Fruit fly (Drosophila melanogaster) whole organism, embryonic: ENCODE measurements around the gene RapGAP1.

ENCODE experiments used
- ATbp ChIP-seq: fragments of 200-800 bp; sonication (Bioruptor generic); optimal IDR thresholded peaks from 2 replicates; lab custom pipeline; 2017; ENCODE audit warnings: missing biosample characterization, mild to moderate bottlenecking, missing genetic modification characterization, missing genetic modification reagents
- Ada2b ChIP-seq: fragments of 200-800 bp; sonication (Bioruptor generic); IDR thresholded peaks from 2 replicates; pipeline ENCODE4 v1.3.6; 2022; ENCODE audit warnings: missing biosample characterization, missing genetic modification characterization
- Awh ChIP-seq: fragments of 200-800 bp; sonication (Bioruptor generic); IDR thresholded peaks from 2 replicates; pipeline ENCODE4, ENCODE4 v1.3.6; 2022; ENCODE audit warnings: missing biosample characterization, missing genetic modification characterization
- B-H1 ChIP-seq: fragments of 200-800 bp; sonication (Bioruptor generic); IDR thresholded peaks from 3 replicates; pipeline ENCODE4 v1.3.6; 2022; ENCODE audit warnings: missing biosample characterization, missing genetic modification characterization
- BEAF-32 ChIP-seq: fragments of 200-800 bp; sonication (Bioruptor generic); optimal IDR thresholded peaks from 3 replicates; lab custom pipeline; 2017; ENCODE audit warnings: missing biosample characterization, missing genetic modification characterization, mild to moderate bottlenecking, moderate library complexity, missing genetic modification reagents
- CG10321 ChIP-seq: fragments of 200-800 bp; sonication (Bioruptor generic); IDR thresholded peaks from 2 replicates; pipeline ENCODE4 v1.3.6; 2022; ENCODE audit warnings: missing biosample characterization, missing genetic modification characterization
- CG11398 ChIP-seq: fragments of 200-800 bp; sonication (Bioruptor generic); optimal IDR thresholded peaks from 2 replicates; lab custom pipeline; 2016; ENCODE audit warnings: missing biosample characterization, missing genetic modification characterization
- CG11504 ChIP-seq: fragments of 200-800 bp; sonication (Bioruptor generic); optimal IDR thresholded peaks from 3 replicates; lab custom pipeline; 2019; ENCODE audit warnings: missing biosample characterization, mild to moderate bottlenecking, missing genetic modification characterization, moderate library complexity
- CG12071 ChIP-seq: fragments of 200-800 bp; sonication (Bioruptor generic); optimal IDR thresholded peaks from 3 replicates; lab custom pipeline; 2018; ENCODE audit warnings: missing biosample characterization, mild to moderate bottlenecking, missing genetic modification characterization
- CG13894 ChIP-seq: fragments of 200-800 bp; sonication (Bioruptor generic); optimal IDR thresholded peaks from 3 replicates; lab custom pipeline; 2018; ENCODE audit warnings: missing biosample characterization, mild to moderate bottlenecking, missing genetic modification characterization, moderate library complexity
- CG14050 ChIP-seq: fragments of 200-800 bp; sonication (Bioruptor generic); IDR thresholded peaks from 3 replicates; pipeline ENCODE4 v1.3.6; 2022; ENCODE audit warnings: missing biosample characterization, missing genetic modification characterization
- CG14710 ChIP-seq: fragments of 200-800 bp; sonication (Bioruptor generic); optimal IDR thresholded peaks from 3 replicates; lab custom pipeline; 2019; ENCODE audit warnings: missing biosample characterization, mild to moderate bottlenecking, missing genetic modification characterization, moderate library complexity
- CG1647 ChIP-seq: fragments of 200-800 bp; sonication (Bioruptor generic); optimal IDR thresholded peaks from 3 replicates; lab custom pipeline; 2016; ENCODE audit warnings: missing biosample characterization, missing genetic modification characterization
- CG30403 ChIP-seq: fragments of 200-800 bp; sonication (Bioruptor generic); optimal IDR thresholded peaks from 3 replicates; lab custom pipeline; 2016; ENCODE audit warnings: missing biosample characterization, missing genetic modification characterization
- CG3281 ChIP-seq: fragments of 200-800 bp; sonication (Bioruptor generic); optimal IDR thresholded peaks from 3 replicates; lab custom pipeline; 2017; ENCODE audit warnings: missing biosample characterization, mild to moderate bottlenecking, missing genetic modification characterization
- CG4820 ChIP-seq: fragments of 200-800 bp; sonication (Bioruptor generic); optimal IDR thresholded peaks from 3 replicates; lab custom pipeline; 2016; ENCODE audit warnings: missing biosample characterization, missing genetic modification characterization
- CG5245 ChIP-seq: fragments of 200-800 bp; sonication (Bioruptor generic); optimal IDR thresholded peaks from 3 replicates; lab custom pipeline; 2016; ENCODE audit warnings: missing biosample characterization, missing genetic modification characterization
- CG7556 ChIP-seq: fragments of 200-800 bp; sonication (Bioruptor generic); optimal IDR thresholded peaks from 2 replicates; lab custom pipeline; 2017; ENCODE audit warnings: missing biosample characterization, mild to moderate bottlenecking, missing genetic modification characterization
- CG8359 ChIP-seq: fragments of 200-800 bp; sonication (Bioruptor generic); optimal IDR thresholded peaks from 2 replicates; lab custom pipeline; 2017; ENCODE audit warnings: missing biosample characterization, mild to moderate bottlenecking, missing genetic modification characterization, borderline replicate concordance
- CG8478 ChIP-seq: fragments of >200 bp; optimal IDR thresholded peaks from 2 replicates; lab custom pipeline; 2018
- CHES-1-like ChIP-seq: fragments of 200-800 bp; sonication (Bioruptor generic); optimal IDR thresholded peaks from 2 replicates; lab custom pipeline; 2016; ENCODE audit warnings: missing biosample characterization, missing genetic modification characterization
- CrebB ChIP-seq: fragments of 200-800 bp; sonication (Bioruptor generic); optimal IDR thresholded peaks from 3 replicates; lab custom pipeline; 2018; ENCODE audit warnings: missing biosample characterization, mild to moderate bottlenecking, missing genetic modification characterization
- Dek ChIP-seq: fragments of 200-800 bp; sonication (Bioruptor generic); optimal IDR thresholded peaks from 3 replicates; lab custom pipeline; 2019; ENCODE audit warnings: missing biosample characterization, mild to moderate bottlenecking, missing genetic modification characterization, moderate library complexity
- Elba2 ChIP-seq: fragments of 200-800 bp; sonication (Bioruptor generic); optimal IDR thresholded peaks from 3 replicates; lab custom pipeline; 2016; ENCODE audit warnings: missing biosample characterization, missing genetic modification characterization
- HmgD ChIP-seq: fragments of 200-800 bp; sonication (Bioruptor generic); optimal IDR thresholded peaks from 3 replicates; lab custom pipeline; 2016; ENCODE audit warnings: missing biosample characterization, missing genetic modification characterization
- Hr78 ChIP-seq, 2 experiments: fragments of 200-800 bp in 1 of 2; fragments of >200 bp in 1 of 2; sonication (Bioruptor generic) in 1 of 2; optimal IDR thresholded peaks; 2 replicates each; lab custom pipeline; 2017 to 2019; ENCODE audit warnings: missing biosample characterization in 2 of 2, missing genetic modification characterization in 2 of 2, mild to moderate bottlenecking in 1 of 2, moderate library complexity in 1 of 2
- Med ChIP-seq: fragments of 200-800 bp; sonication (Bioruptor generic); peaks from one replicate; lab custom pipeline; 2016; ENCODE audit warnings: missing biosample characterization, missing genetic modification characterization, mild to moderate bottlenecking, inconsistent platforms, moderate library complexity
- Myb ChIP-seq: fragments of 200-800 bp; sonication (Bioruptor generic); optimal IDR thresholded peaks from 2 replicates; lab custom pipeline; 2016; ENCODE audit warnings: missing biosample characterization, missing genetic modification characterization
- NC2β ChIP-seq: fragments of 200-800 bp; sonication (Bioruptor generic); optimal IDR thresholded peaks from 2 replicates; lab custom pipeline; 2016; ENCODE audit warnings: missing biosample characterization, missing genetic modification characterization
- Rfx ChIP-seq: fragments of 200-800 bp; sonication (Bioruptor generic); IDR thresholded peaks from 2 replicates; pipeline ENCODE4 v1.3.6; 2022; ENCODE audit warnings: missing biosample characterization, missing genetic modification characterization
- Scr ChIP-seq: fragments of 200-800 bp; sonication (Bioruptor generic); IDR thresholded peaks from 2 replicates; pipeline ENCODE4 v1.3.6; 2022; ENCODE audit warnings: missing biosample characterization, missing genetic modification characterization; ENCODE audit not compliant: partially characterized antibody
- Sox102F ChIP-seq: fragments of 200-800 bp; sonication (Bioruptor generic); optimal IDR thresholded peaks from 2 replicates; lab custom pipeline; 2018; ENCODE audit warnings: missing biosample characterization, mild to moderate bottlenecking, missing genetic modification characterization, moderate library complexity
- amos ChIP-seq: fragments of 200-800 bp; sonication (Bioruptor generic); IDR thresholded peaks from 2 replicates; pipeline ENCODE4 v1.3.6; 2022; ENCODE audit warnings: missing biosample characterization, missing genetic modification characterization; ENCODE audit not compliant: partially characterized antibody
- az2 ChIP-seq: fragments of 200-800 bp; sonication (Bioruptor generic); optimal IDR thresholded peaks from 3 replicates; lab custom pipeline; 2016; ENCODE audit warnings: missing biosample characterization, missing genetic modification characterization
- cad ChIP-seq: fragments of >200 bp; optimal IDR thresholded peaks from 2 replicates; lab custom pipeline; 2017; ENCODE audit warnings: missing biosample characterization, missing genetic modification characterization
- chinmo ChIP-seq: fragments of 200-800 bp; sonication (Bioruptor generic); IDR thresholded peaks from 4 replicates; pipeline ENCODE4 v1.3.6; 2022; ENCODE audit warnings: missing biosample characterization, missing genetic modification characterization; ENCODE audit not compliant: partially characterized antibody
- disco-r ChIP-seq: fragments of 200-800 bp; sonication (Bioruptor generic); optimal IDR thresholded peaks from 2 replicates; lab custom pipeline; 2016; ENCODE audit warnings: missing biosample characterization, missing genetic modification characterization
- eve ChIP-seq, 2 experiments: fragments of >200 bp; optimal IDR thresholded peaks; 2 replicates each; lab custom pipeline; 2017; ENCODE audit warnings: missing biosample characterization in 2 of 2, missing genetic modification characterization in 2 of 2
- kah ChIP-seq: fragments of 200-800 bp; sonication (Bioruptor generic); optimal IDR thresholded peaks from 2 replicates; lab custom pipeline; 2018; ENCODE audit warnings: missing biosample characterization, mild to moderate bottlenecking, missing genetic modification characterization
- knrl ChIP-seq: fragments of 200-800 bp; sonication (Bioruptor generic); IDR thresholded peaks from 3 replicates; pipeline ENCODE4 v1.3.6; 2022; ENCODE audit warnings: missing biosample characterization, missing genetic modification characterization; ENCODE audit not compliant: partially characterized antibody
- org-1 ChIP-seq: fragments of 200-800 bp; sonication (Bioruptor generic); optimal IDR thresholded peaks from 2 replicates; lab custom pipeline; 2017; ENCODE audit warnings: missing biosample characterization, missing genetic modification characterization
- prd ChIP-seq, 3 experiments: fragments of >200 bp in 2 of 3; fragments of 200-800 bp in 1 of 3; sonication (Bioruptor generic) in 1 of 3; optimal IDR thresholded peaks in 2 of 3; IDR thresholded peaks in 1 of 3; 2 replicates in 2 of 3; 3 replicates in 1 of 3; pipeline versions ENCODE4 v1.3.6 to Lab custom; 2017 to 2022; ENCODE audit warnings: missing biosample characterization in 1 of 3, missing genetic modification characterization in 1 of 3
- run ChIP-seq: fragments of 200-800 bp; sonication (Bioruptor generic); optimal IDR thresholded peaks from 3 replicates; lab custom pipeline; 2018; ENCODE audit warnings: missing biosample characterization, mild to moderate bottlenecking, missing genetic modification characterization
- scrt ChIP-seq: fragments of 200-800 bp; sonication (Bioruptor generic); optimal IDR thresholded peaks from 2 replicates; lab custom pipeline; 2018; ENCODE audit warnings: missing biosample characterization, mild to moderate bottlenecking, missing genetic modification characterization, moderate library complexity
- sna ChIP-seq: fragments of 200-800 bp; sonication (Bioruptor generic); IDR thresholded peaks from 2 replicates; pipeline ENCODE4 v1.3.6; 2022; ENCODE audit warnings: missing biosample characterization, missing genetic modification characterization; ENCODE audit not compliant: partially characterized antibody
- sug ChIP-seq: fragments of 200-800 bp; optimal IDR thresholded peaks from 2 replicates; lab custom pipeline; 2019; ENCODE audit warnings: missing biosample characterization, mild to moderate bottlenecking, missing genetic modification characterization, moderate library complexity
- tap ChIP-seq: fragments of 200-800 bp; optimal IDR thresholded peaks from 3 replicates; lab custom pipeline; 2019; ENCODE audit warnings: missing biosample characterization, mild to moderate bottlenecking, missing genetic modification characterization, moderate library complexity
- trem ChIP-seq: fragments of 200-800 bp; optimal IDR thresholded peaks from 3 replicates; lab custom pipeline; 2019; ENCODE audit warnings: missing biosample characterization, mild to moderate bottlenecking, missing genetic modification characterization, moderate library complexity
- twi ChIP-seq: fragments of 200-800 bp; optimal IDR thresholded peaks from 2 replicates; lab custom pipeline; 2019; ENCODE audit warnings: missing biosample characterization, mild to moderate bottlenecking, missing genetic modification characterization, moderate library complexity

RapGAP1 gene

dm6 chr2L:7571667-7572502 lies 6.9 kb downstream of the RapGAP1 start (continued):
- TF ChIP-seq Myb (GFP tag; lab: Kevin White, UChicago) (no peak), az2 (no peak), B-H1 (GFP tag; lab: Robert Waterston, UW) (no peak), Med (GFP tag; lab: Kevin White, UChicago) (peak; percentile 64), CG8359 (GFP tag; lab: Kevin White, UChicago) (no peak), CG5245 (no peak), CG30403 (GFP tag; lab: Kevin White, UChicago) (no peak), scrt (peak; percentile 21), tap (tag; lab: Kevin White, UChicago) (no peak), CG1647 (no peak), Elba2 (GFP tag; lab: Kevin White, UChicago) (no peak), CG7556 (GFP tag; lab: Kevin White, UChicago) (peak; percentile 14), Dek (tag; lab: Kevin White, UChicago) (no peak), HmgD (no peak), CG3281 (GFP tag; lab: Kevin White, UChicago) (peak; percentile 31), disco-r (no peak), trem (tag; lab: Kevin White, UChicago) (no peak), Awh (GFP tag; lab: Robert Waterston, UW) (no peak), knrl (GFP tag; lab: Robert Waterston, UW) (no peak), Ada2b (GFP tag; lab: Robert Waterston, UW) (no peak), Hr78 (GFP tag; optimal IDR thresholded peaks at IDR 0.05; lab: Kevin White, UChicago) (no peak), CG4820 (no peak), CG13894 (tag; lab: Kevin White, UChicago) (peak; percentile 3), CG14050 (GFP tag; lab: Robert Waterston, UW) (no peak), CG14710 (no peak), run (tag; lab: Kevin White, UChicago) (no peak), eve (GFP tag; optimal IDR thresholded peaks at IDR 0.05; lab: Kevin White, UChicago) (no peak), CG8478 (lab: Kevin White, UChicago) (no peak), Rfx (GFP tag; lab: Robert Waterston, UW) (no peak), kah (GFP tag; lab: Kevin White, UChicago) (no peak), CHES-1-like (GFP tag; lab: Kevin White, UChicago) (no peak), amos (GFP tag; lab: Robert Waterston, UW) (no peak), cad (GFP tag; lab: Kevin White, UChicago) (no peak), prd (optimal IDR thresholded peaks at IDR 0.05; lab: Kevin White, UChicago) (no peak), prd (GFP tag; IDR thresholded peaks at IDR 0.05; lab: Robert Waterston, UW) (no peak), BEAF-32 (GFP tag; lab: Kevin White, UChicago) (no peak), CG11504 (tag; lab: Kevin White, UChicago) (no peak), twi (peak; percentile 7), CG11398 (GFP tag; lab: Kevin White, UChicago) (no peak), CrebB (tag; lab: Kevin White, UChicago) (no peak), org-1 (GFP tag; lab: Kevin White, UChicago) (no peak), Sox102F (no peak), Scr (GFP tag; lab: Robert Waterston, UW) (no peak), sna (GFP tag; lab: Robert Waterston, UW) (no peak), CG12071 (GFP tag; lab: Kevin White, UChicago) (peak; percentile 11), ATbp (GFP tag; lab: Kevin White, UChicago) (no peak), chinmo (GFP tag; lab: Robert Waterston, UW) (no peak), NC2β (no peak), CG10321 (GFP tag; lab: Robert Waterston, UW) (0 out of 2 replicates have a peak, but pooled peaks have one; percentile 5), sug (tag; lab: Kevin White, UChicago) (peak; percentile 39)
